Worm (Caenorhabditis elegans): ENCODE results near the gene nlp-25.

The nlp-25 gene

ce11 chrV:19610118-19610707 is 4.2 kb downstream of the nlp-25 start:
- TF ChIP-seq elt-1 (tag; optimal IDR thresholded peaks at IDR 0.05; ENCODE audit: borderline replicate concordance, insufficient read depth) = no peak
- no peak for TF ChIP-seq pha-4 (tag; optimal IDR thresholded peaks at IDR 0.05)
- TF ChIP-seq bed-3 (GFP tag; optimal IDR thresholded peaks at IDR 0.05) = no peak
- no peak for TF ChIP-seq nhr-2 (tag; optimal IDR thresholded peaks at IDR 0.05)
- no peak for TF ChIP-seq blmp-1 (tag; optimal IDR thresholded peaks at IDR 0.05)
- no peak for TF ChIP-seq ceh-39 (tag; optimal IDR thresholded peaks at IDR 0.05)
- TF ChIP-seq hlh-1 (tag; optimal IDR thresholded peaks at IDR 0.05) = no peak
- TF ChIP-seq drap-1 (GFP tag; optimal IDR thresholded peaks at IDR 0.05) = no peak
- no peak for TF ChIP-seq nhr-28 (tag; optimal IDR thresholded peaks at IDR 0.05)
- no peak for TF ChIP-seq lsy-2 (tag; optimal IDR thresholded peaks at IDR 0.05)
- no peak for TF ChIP-seq ztf-11 (tag; optimal IDR thresholded peaks at IDR 0.05)
- TF ChIP-seq nhr-76 (tag; optimal IDR thresholded peaks at IDR 0.05) = no peak
- no peak for TF ChIP-seq ham-2 (GFP tag; optimal IDR thresholded peaks at IDR 0.05)
- no peak for TF ChIP-seq zip-8 (tag; optimal IDR thresholded peaks at IDR 0.05)
- no peak for TF ChIP-seq mab-5 (tag; optimal IDR thresholded peaks at IDR 0.05)
- TF ChIP-seq mep-1 (tag; optimal IDR thresholded peaks at IDR 0.05) = no peak
- TF ChIP-seq elt-3 (tag; optimal IDR thresholded peaks at IDR 0.05) = no peak
- TF ChIP-seq cnd-1 (tag; optimal IDR thresholded peaks at IDR 0.05) = no peak
- no peak for TF ChIP-seq lin-13 (tag; optimal IDR thresholded peaks at IDR 0.05)
- TF ChIP-seq ceh-83 (GFP tag; optimal IDR thresholded peaks at IDR 0.05) = no peak

- TF ChIP-seq sem-2 (GFP tag; optimal IDR thresholded peaks at IDR 0.05) = no peak
- TF ChIP-seq drap-1 (GFP tag; optimal IDR thresholded peaks at IDR 0.05) = peak; percentile 31
These were observed 5.8 kb downstream of the nlp-25 start for ce11 chrV:19611675-19612345.

- no peak for TF ChIP-seq nhr-2 (tag; optimal IDR thresholded peaks at IDR 0.05)
- no peak for TF ChIP-seq zip-8 (tag; optimal IDR thresholded peaks at IDR 0.05)
- TF ChIP-seq ces-1 (GFP tag; optimal IDR thresholded peaks at IDR 0.05) = no peak
- no peak for TF ChIP-seq nhr-12 (tag; optimal IDR thresholded peaks at IDR 0.05)
- no peak for TF ChIP-seq ceh-43 (GFP tag; optimal IDR thresholded peaks at IDR 0.05)
- TF ChIP-seq ztf-11 (tag; optimal IDR thresholded peaks at IDR 0.05) = no peak
- TF ChIP-seq unc-62 (GFP tag; optimal IDR thresholded peaks at IDR 0.05) = no peak
- TF ChIP-seq pha-4 (tag; optimal IDR thresholded peaks at IDR 0.05) = no peak
- TF ChIP-seq unc-39 (tag; optimal IDR thresholded peaks at IDR 0.05) = no peak
- no peak for TF ChIP-seq mep-1 (tag; optimal IDR thresholded peaks at IDR 0.05)
- no peak for TF ChIP-seq drap-1 (GFP tag; optimal IDR thresholded peaks at IDR 0.05)
These were observed 7.2 kb downstream of the nlp-25 start, which contains the start of gene nlp-26 for ce11 chrV:19613161-19613560. TSS of gene nlp-26 (plus strand) at chrV:19613461.

ce11 chrV:19620098-19620497 is 14.1 kb downstream of the nlp-25 start:
- no peak for TF ChIP-seq elt-1 (tag; optimal IDR thresholded peaks at IDR 0.05; ENCODE audit: borderline replicate concordance, insufficient read depth)
- peak; percentile 2 for TF ChIP-seq drap-1 (GFP tag; optimal IDR thresholded peaks at IDR 0.05)

ce11 chrV:19622440-19622914 is 16.5 kb downstream of the nlp-25 start, which contains the start of gene Y43F8C.3:
TSS of gene Y43F8C.3 (minus strand) at chrV:19622626.
- peak; percentile 11 for TF ChIP-seq cnd-1 (tag; optimal IDR thresholded peaks at IDR 0.05)
- no peak for TF ChIP-seq sem-2 (GFP tag; optimal IDR thresholded peaks at IDR 0.05)
- peak; percentile 72 for TF ChIP-seq unc-120 (tag; optimal IDR thresholded peaks at IDR 0.05; ENCODE audit: poor library complexity, severe bottlenecking)
- TF ChIP-seq mab-5 (tag; optimal IDR thresholded peaks at IDR 0.05) = no peak
- TF ChIP-seq ceh-43 (GFP tag; optimal IDR thresholded peaks at IDR 0.05) = no peak
- no peak for TF ChIP-seq M03D4.4 (tag; optimal IDR thresholded peaks at IDR 0.05)
- no peak for TF ChIP-seq snpc-4 (tag; optimal IDR thresholded peaks at IDR 0.05)
- no peak for TF ChIP-seq flh-1 (GFP tag; optimal IDR thresholded peaks at IDR 0.05)
- peak; percentile 96 for TF ChIP-seq drap-1 (GFP tag; optimal IDR thresholded peaks at IDR 0.05)
- peak; percentile 26 for TF ChIP-seq mep-1 (tag; optimal IDR thresholded peaks at IDR 0.05)
- TF ChIP-seq zip-8 (tag; optimal IDR thresholded peaks at IDR 0.05) = no peak
- no peak for TF ChIP-seq tbx-8 (GFP tag; optimal IDR thresholded peaks at IDR 0.05)
- no peak for TF ChIP-seq nhr-12 (tag; optimal IDR thresholded peaks at IDR 0.05)
- TF ChIP-seq elt-3 (tag; optimal IDR thresholded peaks at IDR 0.05) = no peak
- peak; percentile 35 for TF ChIP-seq ces-1 (GFP tag; optimal IDR thresholded peaks at IDR 0.05)
- peak; percentile 6 for TF ChIP-seq pha-4 (tag; optimal IDR thresholded peaks at IDR 0.05)
- peak; percentile 41 for TF ChIP-seq lsy-2 (tag; optimal IDR thresholded peaks at IDR 0.05)
- peak; percentile 66 for TF ChIP-seq nhr-237 (tag; optimal IDR thresholded peaks at IDR 0.05)
- TF ChIP-seq elt-1 (tag; optimal IDR thresholded peaks at IDR 0.05; ENCODE audit: borderline replicate concordance, insufficient read depth) = no peak
- no peak for TF ChIP-seq blmp-1 (tag; optimal IDR thresholded peaks at IDR 0.05)
- peak; percentile 32 for TF ChIP-seq lin-13 (tag; optimal IDR thresholded peaks at IDR 0.05)
- TF ChIP-seq lin-32 (GFP tag; optimal IDR thresholded peaks at IDR 0.05) = peak; percentile 40
- TF ChIP-seq nhr-28 (tag; optimal IDR thresholded peaks at IDR 0.05) = no peak
- TF ChIP-seq hlh-1 (tag; optimal IDR thresholded peaks at IDR 0.05) = no peak
- peak; percentile 9 for TF ChIP-seq unc-62 (GFP tag; optimal IDR thresholded peaks at IDR 0.05)
- TF ChIP-seq nhr-76 (tag; optimal IDR thresholded peaks at IDR 0.05) = no peak
- TF ChIP-seq nhr-2 (tag; optimal IDR thresholded peaks at IDR 0.05) = no peak
- TF ChIP-seq ceh-39 (tag; optimal IDR thresholded peaks at IDR 0.05) = no peak
- peak; percentile 12 for TF ChIP-seq unc-39 (tag; optimal IDR thresholded peaks at IDR 0.05)
- TF ChIP-seq ztf-11 (tag; optimal IDR thresholded peaks at IDR 0.05) = no peak
- TF ChIP-seq bed-3 (GFP tag; optimal IDR thresholded peaks at IDR 0.05) = no peak
- TF ChIP-seq sptf-1 (tag; optimal IDR thresholded peaks at IDR 0.05) = peak; percentile 64
- TF ChIP-seq ham-2 (GFP tag; optimal IDR thresholded peaks at IDR 0.05) = peak; percentile 75
- no peak for TF ChIP-seq ceh-83 (GFP tag; optimal IDR thresholded peaks at IDR 0.05)
- peak; percentile 68 for TF ChIP-seq mls-2 (tag; optimal IDR thresholded peaks at IDR 0.05)

Measured in whole organism, mixed stage, embryonic.